Fruit fly (Drosophila melanogaster): Measurements from ENCODE around the gene CG45489.
A peak's percentile ranks its signal among the peaks of the same experiment; 100 is the strongest.

CG45489 gene

DNA sequence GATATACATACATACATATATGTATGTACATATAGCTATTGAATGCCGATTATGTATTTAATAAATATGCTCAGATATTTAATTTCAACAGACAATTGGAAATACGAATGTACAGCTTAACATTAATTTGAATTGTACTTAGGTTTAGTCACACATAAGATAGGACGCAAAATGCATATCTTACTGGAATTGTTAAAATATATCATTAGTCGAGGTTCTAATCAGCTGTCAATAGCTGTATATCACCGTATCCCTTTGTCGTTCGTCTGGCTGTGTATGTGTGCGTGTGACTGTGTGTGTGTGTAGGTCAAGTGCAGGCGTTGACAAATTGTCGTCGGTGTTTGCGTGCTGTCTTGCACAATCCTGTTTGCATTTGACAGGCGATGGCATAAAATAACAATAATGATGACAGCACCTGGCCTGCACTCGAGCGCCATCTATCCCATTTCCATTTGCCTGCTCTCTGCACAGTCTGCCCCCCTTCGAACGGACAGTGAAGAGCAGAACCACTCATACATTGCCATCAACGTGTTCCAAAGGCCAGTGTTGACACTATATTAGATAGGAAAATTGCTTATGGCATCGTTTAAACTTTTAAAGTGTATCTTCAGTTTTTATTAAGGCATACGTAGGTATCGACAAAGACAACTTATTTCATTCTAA, 31.5 kb downstream of the CG45489 start (continued):
- TF ChIP-seq Oli (tag; optimal IDR thresholded peaks at IDR 0.05) = no peak
- TF ChIP-seq CG17186 (GFP tag; optimal IDR thresholded peaks at IDR 0.05) = no peak
- TF ChIP-seq sens (GFP tag) = peak; percentile 58
- no peak for TF ChIP-seq CG14710 (tag; optimal IDR thresholded peaks at IDR 0.05)
- no peak for TF ChIP-seq Lim3 (GFP tag; IDR thresholded peaks at IDR 0.05)
- peak; percentile 39 for TF ChIP-seq CG15479 (GFP tag; optimal IDR thresholded peaks at IDR 0.05)
- no peak for TF ChIP-seq CG5245 (GFP tag; optimal IDR thresholded peaks at IDR 0.05)
- TF ChIP-seq nom (GFP tag; optimal IDR thresholded peaks at IDR 0.05) = no peak
- TF ChIP-seq CG7372 (GFP tag; IDR thresholded peaks at IDR 0.05) = no peak
- TF ChIP-seq zfh2 (GFP tag; optimal IDR thresholded peaks at IDR 0.05) = no peak
- TF ChIP-seq MBD-R2 (GFP tag; IDR thresholded peaks at IDR 0.05) = no peak
- no peak for TF ChIP-seq CG18619 (GFP tag; optimal IDR thresholded peaks at IDR 0.05)
- peak; percentile 18 for TF ChIP-seq CG7556 (GFP tag; optimal IDR thresholded peaks at IDR 0.05)
- no peak for TF ChIP-seq jumu (GFP tag; optimal IDR thresholded peaks at IDR 0.05)
- no peak for TF ChIP-seq wdn (GFP tag; IDR thresholded peaks at IDR 0.05)
- TF ChIP-seq sim (GFP tag; IDR thresholded peaks at IDR 0.05) = no peak
- TF ChIP-seq CG12391 (tag; optimal IDR thresholded peaks at IDR 0.05) = no peak
- no peak for TF ChIP-seq CG4282 (GFP tag; optimal IDR thresholded peaks at IDR 0.05)
- no peak for TF ChIP-seq CG6689 (GFP tag; IDR thresholded peaks at IDR 0.05)
- TF ChIP-seq ken (GFP tag; IDR thresholded peaks at IDR 0.05) = 0 out of 3 replicates have a peak, but pooled peaks have one; percentile 45
- TF ChIP-seq zen (tag; optimal IDR thresholded peaks at IDR 0.05) = no peak
- TF ChIP-seq Rfx (GFP tag; IDR thresholded peaks at IDR 0.05) = 0 out of 2 replicates have a peak, but pooled peaks have one; percentile 11
- TF ChIP-seq CG8765 (GFP tag; IDR thresholded peaks at IDR 0.05) = no peak
- no peak for TF ChIP-seq CG18011 (GFP tag; optimal IDR thresholded peaks at IDR 0.05)
- TF ChIP-seq bbx (GFP tag; IDR thresholded peaks at IDR 0.05; ENCODE audit: partially characterized antibody) = no peak
- 0 out of 3 replicates have a peak, but pooled peaks have one; percentile 9 for TF ChIP-seq vnd (GFP tag; IDR thresholded peaks at IDR 0.05; ENCODE audit: partially characterized antibody)
- TF ChIP-seq hkb (optimal IDR thresholded peaks at IDR 0.05) = no peak
- no peak for TF ChIP-seq hkb (GFP tag; IDR thresholded peaks at IDR 0.05)
- no peak for TF ChIP-seq prd (optimal IDR thresholded peaks at IDR 0.05)
- no peak; the same call in 1 of the 3 replicates for TF ChIP-seq prd (GFP tag; IDR thresholded peaks at IDR 0.05)
- no peak for TF ChIP-seq CG5180 (GFP tag; optimal IDR thresholded peaks at IDR 0.05)
- TF ChIP-seq CG7745 (tag; optimal IDR thresholded peaks at IDR 0.05) = no peak
- no peak for TF ChIP-seq B-H2 (GFP tag; optimal IDR thresholded peaks at IDR 0.05)
- peak; percentile 3 for TF ChIP-seq dmrt11E (tag; optimal IDR thresholded peaks at IDR 0.05)
- no peak for TF ChIP-seq CG2889 (GFP tag; IDR thresholded peaks at IDR 0.05)
- TF ChIP-seq CG1647 (GFP tag; optimal IDR thresholded peaks at IDR 0.05) = no peak
- TF ChIP-seq CG10654 (GFP tag; optimal IDR thresholded peaks at IDR 0.05) = no peak
- no peak for TF ChIP-seq Dad (GFP tag; optimal IDR thresholded peaks at IDR 0.05)
- TF ChIP-seq sens-2 (GFP tag; IDR thresholded peaks at IDR 0.05) = no peak
- TF ChIP-seq CG9437 (GFP tag; optimal IDR thresholded peaks at IDR 0.05) = no peak
- no peak for TF ChIP-seq Eip74EF (GFP tag; optimal IDR thresholded peaks at IDR 0.05)
- TF ChIP-seq Tbp (GFP tag; optimal IDR thresholded peaks at IDR 0.05) = no peak
- TF ChIP-seq cad (GFP tag; optimal IDR thresholded peaks at IDR 0.05) = no peak
- TF ChIP-seq H2.0 (GFP tag; IDR thresholded peaks at IDR 0.05) = no peak
- no peak for TF ChIP-seq Antp (GFP tag; optimal IDR thresholded peaks at IDR 0.05)
- TF ChIP-seq kay (GFP tag; optimal IDR thresholded peaks at IDR 0.05) = no peak
- TF ChIP-seq mam (GFP tag; optimal IDR thresholded peaks at IDR 0.05) = no peak
- no peak for TF ChIP-seq NC2β (GFP tag; optimal IDR thresholded peaks at IDR 0.05)
- no peak for TF ChIP-seq CG4854 (GFP tag; optimal IDR thresholded peaks at IDR 0.05)
- TF ChIP-seq CG10209 (GFP tag; optimal IDR thresholded peaks at IDR 0.05) = no peak
- peak; percentile 16 for TF ChIP-seq CG17385 (GFP tag; optimal IDR thresholded peaks at IDR 0.05)

Measured in whole organism, embryonic.